Worm (Caenorhabditis elegans): Measurements from ENCODE around the gene rpoa-49.

ce11 chrII:31521-31920 is 13.3 kb upstream of the rpoa-49 start, which contains the start of the genes F23F1.5 and fbxc-54:
- TF ChIP-seq lin-11 (tag; optimal IDR thresholded peaks at IDR 0.05) (no peak), nhr-237 (tag; optimal IDR thresholded peaks at IDR 0.05) (no peak), fos-1 (tag; optimal IDR thresholded peaks at IDR 0.05) (no peak), elt-1 (tag; optimal IDR thresholded peaks at IDR 0.05) (no peak), nhr-11 (tag; optimal IDR thresholded peaks at IDR 0.05) (no peak), mab-5 (tag; optimal IDR thresholded peaks at IDR 0.05) (no peak), lin-39 (tag; optimal IDR thresholded peaks at IDR 0.05) (no peak), F13H6.1 (tag; optimal IDR thresholded peaks at IDR 0.05) (no peak)
